Worm (Caenorhabditis elegans): Measurements from ENCODE around the gene C25H3.10.

DNA sequence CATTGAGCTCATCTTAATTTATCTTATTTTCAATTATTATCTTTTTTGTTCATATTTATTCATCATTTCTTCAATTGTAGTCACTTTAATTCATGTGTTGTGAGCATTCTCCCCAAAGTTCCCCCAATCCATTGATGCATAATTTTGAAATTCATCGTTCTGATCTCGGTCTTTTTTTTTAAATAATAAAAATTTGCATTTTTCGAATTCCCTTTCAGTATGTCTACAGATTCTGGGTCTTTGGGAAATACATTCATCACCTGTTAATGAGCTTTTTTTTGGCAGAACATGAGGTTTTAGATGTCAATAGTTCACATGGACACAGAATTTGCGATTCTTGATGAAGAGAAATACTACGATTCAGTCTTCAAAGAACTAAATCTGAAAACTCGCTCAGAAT is 21.1 kb upstream of the C25H3.10 start, which contains the start of gene damt-1:
- TF ChIP-seq unc-62 (GFP tag; optimal IDR thresholded peaks at IDR 0.05) (no peak), C16A3.4 (tag; optimal IDR thresholded peaks at IDR 0.05) (no peak), nhr-71 (tag; optimal IDR thresholded peaks at IDR 0.05) (no peak), ceh-63 (GFP tag; optimal IDR thresholded peaks at IDR 0.05) (no peak), mdl-1 (tag; optimal IDR thresholded peaks at IDR 0.05) (no peak)

Measured in whole organism, L1 larva.